Worm (Caenorhabditis elegans): ENCODE measurements around the gene M03E7.3.
"Not testable (repeated sequence)": the region's sequence is repeated elsewhere in the genome, so short reads cannot be mapped to it uniquely, and the experiment has no call there.

Gene M03E7.3

ce11 chrV:5660604-5661209 lies 45.9 kb downstream of the M03E7.3 start, which contains the start of the genes mut-14 and C14C11.2:
Gene mut-14 (minus strand): TSS chrV:5660704.
Gene C14C11.2 (plus strand): TSS chrV:5661159.
- no peak for TF ChIP-seq efl-1 (optimal IDR thresholded peaks at IDR 0.05)
- no peak for TF ChIP-seq efl-1 (GFP tag; optimal IDR thresholded peaks at IDR 0.05 in 1 of 2)
- no peak for TF ChIP-seq F16B12.6 (tag; optimal IDR thresholded peaks at IDR 0.05)
- TF ChIP-seq pax-3 (tag; optimal IDR thresholded peaks at IDR 0.05): no peak
- TF ChIP-seq jun-1 (tag; optimal IDR thresholded peaks at IDR 0.05): no peak

ce11 chrV:5663317-5663716 lies 48.5 kb downstream of the M03E7.3 start, which contains the start of gene C14C11.1:
Gene C14C11.1 (plus strand): TSS chrV:5663617.
- TF ChIP-seq unc-98 (GFP tag; IDR thresholded peaks at IDR 0.05); ama-1 (optimal IDR thresholded peaks at IDR 0.05); mep-1 (tag; optimal IDR thresholded peaks at IDR 0.05): not testable (repeated sequence)
